Fruit fly (Drosophila melanogaster) whole organism: ENCODE measurements around the gene Prat2.

ENCODE experiments used
- CG8478 ChIP-seq: fragments of >200 bp; optimal IDR thresholded peaks from 2 replicates; lab custom pipeline; 2018; ENCODE audit warnings: inconsistent platforms
- Dll ChIP-seq: fragments of >200 bp; optimal IDR thresholded peaks from 2 replicates; lab custom pipeline; 2017
- pan ChIP-seq: fragments of >200 bp; optimal IDR thresholded peaks from 2 replicates; lab custom pipeline; 2017
- psq ChIP-seq: fragments of >200 bp; optimal IDR thresholded peaks from 2 replicates; lab custom pipeline; 2017

dm6 chr3L:6934799-6935318 lies 20.2 kb upstream of the Prat2 start:
- TF ChIP-seq psq (lab: Kevin White, UChicago) (no peak), pan (lab: Kevin White, UChicago) (no peak), Dll (lab: Kevin White, UChicago) (no peak), CG8478 (lab: Kevin White, UChicago) (no peak)
